Worm (Caenorhabditis elegans): Measurements from ENCODE around the gene dnj-13.
"Not testable (repeated sequence)": the region's sequence is repeated elsewhere in the genome, so short reads cannot be mapped to it uniquely, and the experiment has no call there.

dnj-13 gene

ce11 chrII:11536505-11536904 is 9.0 kb upstream of the dnj-13 start:
- no peak for TF ChIP-seq unc-62 (GFP tag; optimal IDR thresholded peaks at IDR 0.05)

- no peak for TF ChIP-seq unc-62 (GFP tag; optimal IDR thresholded peaks at IDR 0.05)
Observed at ce11 chrII:11537115-11537514, 8.4 kb upstream of the dnj-13 start.

ce11 chrII:11537606-11538016 is 7.9 kb upstream of the dnj-13 start:
- TF ChIP-seq unc-62 (GFP tag; optimal IDR thresholded peaks at IDR 0.05) = no peak

- TF ChIP-seq unc-62 (GFP tag; optimal IDR thresholded peaks at IDR 0.05) = no peak
Observed at ce11 chrII:11538741-11539140, 6.8 kb upstream of the dnj-13 start, which contains the start of gene Y62F5A.9. Y62F5A.9 (minus strand) TSS chrII:11538841.

- TF ChIP-seq unc-62 (GFP tag; optimal IDR thresholded peaks at IDR 0.05) = no peak
Observed at ce11 chrII:11542385-11542784, 3.1 kb upstream of the dnj-13 start, which contains the start of gene gtf-2E2. gtf-2E2 (minus strand) TSS chrII:11542495.

- TF ChIP-seq unc-62 (GFP tag; optimal IDR thresholded peaks at IDR 0.05) = no peak
Observed at ce11 chrII:11542958-11543357, 2.5 kb upstream of the dnj-13 start.

ce11 chrII:11544714-11545113 is 787 bp upstream of the dnj-13 start, which contains the start of gene F54D5.9:
F54D5.9 (minus strand) TSS chrII:11544828.
- no peak for TF ChIP-seq unc-62 (GFP tag; optimal IDR thresholded peaks at IDR 0.05)

- TF ChIP-seq unc-62 (GFP tag; optimal IDR thresholded peaks at IDR 0.05) = no peak
Observed at ce11 chrII:11545952-11546325, 438 bp downstream of the dnj-13 start.

ce11 chrII:11547254-11547687 is 1.8 kb downstream of the dnj-13 start, which contains the start of gene F54D5.7:
F54D5.7 (plus strand) TSS chrII:11547517.
- TF ChIP-seq unc-62 (GFP tag; optimal IDR thresholded peaks at IDR 0.05) = no peak

ce11 chrII:11551981-11552380 is 6.5 kb downstream of the dnj-13 start, which contains the start of gene dhgd-1:
dhgd-1 (minus strand) TSS chrII:11552081.
- not testable (repeated sequence) for TF ChIP-seq unc-62 (GFP tag; optimal IDR thresholded peaks at IDR 0.05)

- no peak for TF ChIP-seq unc-62 (GFP tag; optimal IDR thresholded peaks at IDR 0.05)
Observed at ce11 chrII:11555634-11556033, 10.1 kb downstream of the dnj-13 start, which contains the start of gene F54D5.24. F54D5.24 (plus strand) TSS chrII:11555949.

- no peak for TF ChIP-seq unc-62 (GFP tag; optimal IDR thresholded peaks at IDR 0.05)
Observed at ce11 chrII:11556338-11556737, 10.8 kb downstream of the dnj-13 start, which contains the start of gene F54D5.17. F54D5.17 (plus strand) TSS chrII:11556638.

ce11 chrII:11564127-11564526 is 18.6 kb downstream of the dnj-13 start, which contains the start of gene F54D5.15:
F54D5.15 (minus strand) TSS chrII:11564227.
- TF ChIP-seq unc-62 (GFP tag; optimal IDR thresholded peaks at IDR 0.05) = no peak

- no peak for TF ChIP-seq unc-62 (GFP tag; optimal IDR thresholded peaks at IDR 0.05)
Observed at ce11 chrII:11566970-11567711, 21.6 kb downstream of the dnj-13 start, which contains the start of gene F54D5.5. F54D5.5 (minus strand) TSS chrII:11567020.

ce11 chrII:11568670-11569069 is 23.2 kb downstream of the dnj-13 start:
- no peak for TF ChIP-seq unc-62 (GFP tag; optimal IDR thresholded peaks at IDR 0.05)

- no peak for TF ChIP-seq unc-62 (GFP tag; optimal IDR thresholded peaks at IDR 0.05)
Observed at ce11 chrII:11569213-11569868, 23.8 kb downstream of the dnj-13 start, which contains the start of the genes F54D5.23 and F54D5.4. F54D5.23 (minus strand) TSS chrII:11569287. F54D5.4 (plus strand) TSS chrII:11569818.
